Worm (Caenorhabditis elegans): ENCODE results near the gene F02C12.2.

DNA sequence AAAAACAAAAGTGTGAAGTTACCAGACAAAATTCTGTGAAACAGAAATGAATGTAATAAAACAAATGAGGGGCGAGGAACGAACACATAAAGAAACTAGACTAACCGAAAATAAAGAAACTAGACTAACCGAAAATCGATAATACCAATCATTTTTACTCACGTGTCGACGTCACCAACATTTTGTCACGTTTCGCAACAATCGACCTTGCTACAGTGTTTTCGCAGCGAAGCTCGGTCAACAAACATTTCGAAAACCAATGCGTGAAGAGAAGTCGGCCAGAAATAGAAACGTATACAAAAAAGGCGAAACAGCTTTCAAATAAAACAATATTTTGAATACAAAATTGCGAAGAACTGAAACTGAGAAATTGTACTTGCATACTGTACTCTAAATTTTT is 32.2 kb downstream of the F02C12.2 start:
- TF ChIP-seq pha-4 (tag; optimal IDR thresholded peaks at IDR 0.05) (no peak), snpc-4 (tag; optimal IDR thresholded peaks at IDR 0.05) (no peak), unc-120 (tag; optimal IDR thresholded peaks at IDR 0.05; ENCODE audit: poor library complexity, severe bottlenecking) (no peak), mep-1 (tag; optimal IDR thresholded peaks at IDR 0.05) (no peak), bed-3 (GFP tag; optimal IDR thresholded peaks at IDR 0.05) (no peak), nhr-12 (tag; optimal IDR thresholded peaks at IDR 0.05) (no peak), sptf-1 (tag; optimal IDR thresholded peaks at IDR 0.05) (no peak), mls-2 (tag; optimal IDR thresholded peaks at IDR 0.05) (no peak), nhr-28 (tag; optimal IDR thresholded peaks at IDR 0.05) (no peak), elt-3 (tag; optimal IDR thresholded peaks at IDR 0.05) (no peak), mab-5 (tag; optimal IDR thresholded peaks at IDR 0.05) (no peak), elt-1 (tag; optimal IDR thresholded peaks at IDR 0.05; ENCODE audit: borderline replicate concordance, insufficient read depth) (no peak)
